Fruit fly (Drosophila melanogaster) whole organism, prepupa: ENCODE results near the gene CG32161.
A peak's percentile ranks its signal among the peaks of the same experiment; 100 is the strongest.

Experiments
- Blimp-1 ChIP-seq: fragments of 200-800 bp; sonication (Bioruptor generic); optimal IDR thresholded peaks from 3 replicates; lab custom pipeline; 2017; ENCODE audit warnings: missing biosample characterization, missing genetic modification characterization, mild to moderate bottlenecking, moderate library complexity, missing genetic modification reagents
- CG10631 ChIP-seq: fragments of 200-800 bp; sonication (Bioruptor generic); optimal IDR thresholded peaks from 2 replicates; lab custom pipeline; 2016; ENCODE audit warnings: missing biosample characterization, missing genetic modification characterization
- CG10669 ChIP-seq: fragments of 200-800 bp; sonication (Bioruptor generic); optimal IDR thresholded peaks from 3 replicates; lab custom pipeline; 2018; ENCODE audit warnings: missing biosample characterization, mild to moderate bottlenecking, missing genetic modification characterization, moderate library complexity
- CG11294 ChIP-seq: fragments of 200-800 bp; sonication (Bioruptor generic); IDR thresholded peaks from 2 replicates; pipeline ENCODE4 v1.3.6; 2022; ENCODE audit warnings: missing biosample characterization, missing genetic modification characterization
- CG11762 ChIP-seq: fragments of 200-800 bp; sonication (Bioruptor generic); optimal IDR thresholded peaks from 3 replicates; lab custom pipeline; 2016; ENCODE audit warnings: missing biosample characterization, missing genetic modification characterization; ENCODE audit not compliant: insufficient read depth
- CG11902 ChIP-seq: fragments of 200-800 bp; sonication (Bioruptor generic); optimal IDR thresholded peaks from 3 replicates; lab custom pipeline; 2016; ENCODE audit warnings: missing biosample characterization, missing genetic modification characterization
- CG15336 ChIP-seq: fragments of 200-800 bp; sonication (Bioruptor generic); IDR thresholded peaks from 2 replicates; pipeline ENCODE4 v1.3.6; 2022; ENCODE audit warnings: missing biosample characterization, missing genetic modification characterization
- CG16779 ChIP-seq: fragments of 200-800 bp; sonication (Bioruptor generic); optimal IDR thresholded peaks from 3 replicates; lab custom pipeline; 2017; ENCODE audit warnings: missing biosample characterization, mild to moderate bottlenecking, missing genetic modification characterization
- CG3032 ChIP-seq: fragments of 200-800 bp; optimal IDR thresholded peaks from 2 replicates; lab custom pipeline; 2019; ENCODE audit warnings: missing biosample characterization, mild to moderate bottlenecking, missing genetic modification characterization, moderate library complexity
- CG31627 ChIP-seq: fragments of 200-800 bp; sonication (Bioruptor generic); optimal IDR thresholded peaks from 3 replicates; lab custom pipeline; 2016; ENCODE audit warnings: missing biosample characterization, missing genetic modification characterization
- CG34406 ChIP-seq: fragments of 200-800 bp; sonication (Bioruptor generic); optimal IDR thresholded peaks from 3 replicates; lab custom pipeline; 2016; ENCODE audit warnings: missing biosample characterization, missing genetic modification characterization
- CG3919 ChIP-seq: fragments of 200-800 bp; sonication (Bioruptor generic); optimal IDR thresholded peaks from 3 replicates; lab custom pipeline; 2016; ENCODE audit warnings: missing biosample characterization, missing genetic modification characterization
- CG6163 ChIP-seq: fragments of 200-800 bp; sonication (Bioruptor generic); IDR thresholded peaks from 3 replicates; pipeline ENCODE4 v1.3.6; 2022; ENCODE audit warnings: missing biosample characterization, missing genetic modification characterization
- CG6276 ChIP-seq: fragments of 200-800 bp; sonication (Bioruptor generic); optimal IDR thresholded peaks from 2 replicates; lab custom pipeline; 2017; ENCODE audit warnings: missing biosample characterization, mild to moderate bottlenecking, missing genetic modification characterization
- CG6792 ChIP-seq: fragments of 200-800 bp; sonication (Bioruptor generic); optimal IDR thresholded peaks from 3 replicates; lab custom pipeline; 2016; ENCODE audit warnings: missing biosample characterization, missing genetic modification characterization
- CG6854 ChIP-seq: fragments of 200-800 bp; sonication (Bioruptor generic); optimal IDR thresholded peaks from 2 replicates; lab custom pipeline; 2017; ENCODE audit warnings: missing biosample characterization, mild to moderate bottlenecking, missing genetic modification characterization
- CG8119 ChIP-seq: fragments of 200-800 bp; sonication (Bioruptor generic); IDR thresholded peaks from 3 replicates; pipeline ENCODE4 v1.3.6; 2022; ENCODE audit warnings: missing biosample characterization, missing genetic modification characterization
- CG8319 ChIP-seq: fragments of 200-800 bp; sonication (Bioruptor generic); optimal IDR thresholded peaks from 3 replicates; lab custom pipeline; 2016; ENCODE audit warnings: missing biosample characterization, missing genetic modification characterization
- CG8632 ChIP-seq: fragments of 200-800 bp; sonication (Bioruptor generic); optimal IDR thresholded peaks from 3 replicates; lab custom pipeline; 2016; ENCODE audit warnings: missing biosample characterization, missing genetic modification characterization
- Eip75B ChIP-seq: fragments of 200-800 bp; sonication (Bioruptor generic); optimal IDR thresholded peaks from 3 replicates; lab custom pipeline; 2016; ENCODE audit warnings: missing biosample characterization, missing genetic modification characterization
- Eip93F ChIP-seq: fragments of 200-800 bp; sonication (Bioruptor generic); optimal IDR thresholded peaks from 2 replicates; lab custom pipeline; 2016; ENCODE audit warnings: missing biosample characterization, mild to moderate bottlenecking, missing genetic modification characterization
- Ets21C ChIP-seq: fragments of 200-800 bp; sonication (Bioruptor generic); optimal IDR thresholded peaks from 3 replicates; lab custom pipeline; 2016; ENCODE audit warnings: missing biosample characterization, missing genetic modification characterization
- Ets96B ChIP-seq: fragments of 200-800 bp; optimal IDR thresholded peaks from 2 replicates; lab custom pipeline; 2019; ENCODE audit warnings: missing biosample characterization, mild to moderate bottlenecking, missing genetic modification characterization, moderate library complexity
- Gug ChIP-seq: fragments of 200-800 bp; sonication (Bioruptor generic); IDR thresholded peaks from 2 replicates; pipeline ENCODE4 v1.3.6; 2022; ENCODE audit warnings: missing biosample characterization, missing genetic modification characterization
- Hr39 ChIP-seq: fragments of 200-800 bp; sonication (Bioruptor generic); optimal IDR thresholded peaks from 2 replicates; lab custom pipeline; 2016; ENCODE audit warnings: missing biosample characterization, missing genetic modification characterization
- Hr4 ChIP-seq: fragments of 200-800 bp; sonication (Bioruptor generic); optimal IDR thresholded peaks from 3 replicates; lab custom pipeline; 2016; ENCODE audit warnings: missing biosample characterization, missing genetic modification characterization
- Lpt ChIP-seq: fragments of 200-800 bp; sonication (Bioruptor generic); optimal IDR thresholded peaks from 3 replicates; lab custom pipeline; 2016; ENCODE audit warnings: missing biosample characterization, missing genetic modification characterization
- Met ChIP-seq: fragments of 200-800 bp; sonication (Bioruptor generic); optimal IDR thresholded peaks from 3 replicates; lab custom pipeline; 2016; ENCODE audit warnings: missing biosample characterization, missing genetic modification characterization
- Sox102F ChIP-seq: fragments of 200-800 bp; sonication (Bioruptor generic); optimal IDR thresholded peaks from 2 replicates; lab custom pipeline; 2016; ENCODE audit warnings: missing biosample characterization, mild to moderate bottlenecking, missing genetic modification characterization
- Sox14 ChIP-seq: fragments of 200-800 bp; sonication (Bioruptor generic); optimal IDR thresholded peaks from 3 replicates; lab custom pipeline; 2016; ENCODE audit warnings: missing biosample characterization, missing genetic modification characterization
- Sox15 ChIP-seq: fragments of 200-800 bp; sonication (Bioruptor generic); optimal IDR thresholded peaks from 3 replicates; lab custom pipeline; 2016; ENCODE audit warnings: missing biosample characterization, missing genetic modification characterization
- achi ChIP-seq: fragments of 200-800 bp; sonication (Bioruptor generic); optimal IDR thresholded peaks from 3 replicates; lab custom pipeline; 2016; ENCODE audit warnings: missing biosample characterization, missing genetic modification characterization
- cyc ChIP-seq: fragments of 200-800 bp; sonication (Bioruptor generic); optimal IDR thresholded peaks from 3 replicates; lab custom pipeline; 2016; ENCODE audit warnings: missing biosample characterization, missing genetic modification characterization
- dsx ChIP-seq: fragments of 200-800 bp; optimal IDR thresholded peaks from 3 replicates; lab custom pipeline; 2019; ENCODE audit warnings: missing biosample characterization, mild to moderate bottlenecking, missing genetic modification characterization, moderate library complexity; ENCODE audit not compliant: poor library complexity, severe bottlenecking
- eg ChIP-seq: fragments of 200-800 bp; sonication (Bioruptor generic); IDR thresholded peaks from 3 replicates; pipeline ENCODE4 v1.3.6; 2022; ENCODE audit warnings: missing biosample characterization, missing genetic modification characterization
- esn ChIP-seq: fragments of 200-800 bp; sonication (Bioruptor generic); optimal IDR thresholded peaks from 2 replicates; lab custom pipeline; 2016; ENCODE audit warnings: missing biosample characterization, mild to moderate bottlenecking, missing genetic modification characterization, moderate library complexity
- fd59A ChIP-seq: fragments of 200-800 bp; sonication (Bioruptor generic); optimal IDR thresholded peaks from 2 replicates; lab custom pipeline; 2017; ENCODE audit warnings: missing biosample characterization, mild to moderate bottlenecking, missing genetic modification characterization, missing genetic modification reagents
- fd85E ChIP-seq: fragments of 200-800 bp; sonication (Bioruptor generic); optimal IDR thresholded peaks from 3 replicates; lab custom pipeline; 2016; ENCODE audit warnings: missing biosample characterization, missing genetic modification characterization
- lz ChIP-seq: fragments of 200-800 bp; sonication (Bioruptor generic); optimal IDR thresholded peaks from 3 replicates; lab custom pipeline; 2016; ENCODE audit warnings: missing biosample characterization, missing genetic modification characterization
- net ChIP-seq: fragments of 200-800 bp; sonication (Bioruptor generic); optimal IDR thresholded peaks from 3 replicates; lab custom pipeline; 2016; ENCODE audit warnings: missing biosample characterization, missing genetic modification characterization
- pdm3 ChIP-seq: fragments of 200-800 bp; sonication (Bioruptor generic); optimal IDR thresholded peaks from 3 replicates; lab custom pipeline; 2016; ENCODE audit warnings: missing biosample characterization, missing genetic modification characterization
- salr ChIP-seq, 2 experiments: fragments of 200-800 bp; sonication (Bioruptor generic); optimal IDR thresholded peaks; 3 replicates each; lab custom pipeline; 2016 to 2018; ENCODE audit warnings: missing biosample characterization in 2 of 2, missing genetic modification characterization in 2 of 2, mild to moderate bottlenecking in 1 of 2
- svp ChIP-seq: fragments of 200-800 bp; sonication (Bioruptor generic); peaks from one replicate; lab custom pipeline; 2016; ENCODE audit warnings: missing biosample characterization, missing genetic modification characterization
- vri ChIP-seq: fragments of 200-800 bp; sonication (Bioruptor generic); optimal IDR thresholded peaks from 3 replicates; lab custom pipeline; 2016; ENCODE audit warnings: missing biosample characterization, mild to moderate bottlenecking, missing genetic modification characterization

Gene CG32161

dm6 chr3L:16845607-16846277 lies at the start of gene CG32161:
Gene CG32161 (plus strand): TSS chr3L:16846227.
- TF ChIP-seq Sox102F (GFP tag; lab: Kevin White, UChicago), result no peak
- TF ChIP-seq CG8319, result no peak
- no peak for TF ChIP-seq svp
- no peak for TF ChIP-seq net
- no peak for TF ChIP-seq Hr39 (GFP tag; lab: Kevin White, UChicago)
- TF ChIP-seq CG6276, result no peak
- TF ChIP-seq CG10631 (GFP tag; lab: Kevin White, UChicago), result no peak

- TF ChIP-seq Lpt (GFP tag; lab: Kevin White, UChicago) (no peak), CG11762 (peak; percentile 9), Sox14 (GFP tag; lab: Kevin White, UChicago) (peak; percentile 78), CG11294 (0 out of 2 replicates have a peak, but pooled peaks have one; percentile 14), Ets96B (no peak), salr (GFP tag; optimal IDR thresholded peaks at IDR 0.05; lab: Kevin White, UChicago) (peak in 1 of 2 experiments; percentile 46), Eip75B (GFP tag; lab: Kevin White, UChicago) (no peak), esn (GFP tag; lab: Kevin White, UChicago) (peak; percentile 82), Sox102F (GFP tag; lab: Kevin White, UChicago) (peak; percentile 84), Sox15 (GFP tag; lab: Kevin White, UChicago) (peak; percentile 44), fd85E (GFP tag; lab: Kevin White, UChicago) (no peak), CG34406 (GFP tag; lab: Kevin White, UChicago) (peak; percentile 77), CG8119 (peak; percentile 78), Blimp-1 (GFP tag; lab: Kevin White, UChicago) (peak; percentile 16), CG8319 (peak; percentile 25), fd59A (GFP tag; lab: Kevin White, UChicago) (peak; percentile 17), CG11902 (GFP tag; lab: Kevin White, UChicago) (peak; percentile 47), CG31627 (peak; percentile 71), CG6792 (GFP tag; lab: Kevin White, UChicago) (peak; percentile 73), CG3032 (tag; lab: Kevin White, UChicago) (peak; percentile 33), Ets21C (peak; percentile 47), CG10669 (no peak), Gug (GFP tag; lab: Robert Waterston, UW) (peak; percentile 56), CG16779 (tag; lab: Kevin White, UChicago) (peak; percentile 8), pdm3 (GFP tag; lab: Kevin White, UChicago) (peak; percentile 78), CG3919 (no peak), Met (GFP tag; lab: Kevin White, UChicago) (peak; percentile 83), Hr4 (peak; percentile 75), svp (peak; percentile 87), CG10631 (GFP tag; lab: Kevin White, UChicago) (peak; percentile 69), eg (GFP tag; lab: Robert Waterston, UW) (peak; percentile 71; the same call in 2 of the 3 replicates), lz (GFP tag; lab: Kevin White, UChicago) (peak; percentile 73), CG6854 (no peak), cyc (GFP tag; lab: Kevin White, UChicago) (peak; percentile 47), CG6163 (GFP tag; lab: Robert Waterston, UW) (peak; percentile 77), CG8632 (GFP tag; lab: Kevin White, UChicago) (peak; percentile 71), dsx (no peak), net (peak; percentile 82), CG15336 (GFP tag; lab: Robert Waterston, UW) (peak; percentile 81), Hr39 (GFP tag; lab: Kevin White, UChicago) (peak; percentile 73), vri (GFP tag; lab: Kevin White, UChicago) (peak; percentile 83), achi (GFP tag; lab: Kevin White, UChicago) (no peak), Eip93F (GFP tag; lab: Kevin White, UChicago) (peak; percentile 5)
Observed at dm6 chr3L:16796603-16797002, 49.4 kb upstream of the CG32161 start.
